5 worm cellular contexts compared by ENCODE assay signal in genomic region chrIV:16946746-16947145, ce11.
TF ChIP-seq lines count a peak whose summit lies in the region.

Y116A8C.9 (minus strand) TSS chrIV:16946800.
arf-6 (plus strand) TSS chrIV:16947120.

TF ChIP-seq in whole organism, L1 larva, 84 proteins besides CTCF, POLR2A, EP300 and RAD21 (continues in another document):
- peak; percentile 73 for TF ChIP-seq skn-1 (tag; optimal IDR thresholded peaks at IDR 0.05; lab: Kevin White, UChicago)
- peak; percentile 68 for TF ChIP-seq sox-4 (tag; optimal IDR thresholded peaks at IDR 0.05; lab: Kevin White, UChicago)
- TF ChIP-seq ztf-4 (tag; optimal IDR thresholded peaks at IDR 0.05; lab: Kevin White, UChicago), result peak; percentile 47
- peak; percentile 74 for TF ChIP-seq nhr-47 (tag; optimal IDR thresholded peaks at IDR 0.05; lab: Kevin White, UChicago)
- no peak for TF ChIP-seq nhr-28 (tag; optimal IDR thresholded peaks at IDR 0.05; lab: Kevin White, UChicago)
- peak; percentile 12 to 61 (median 44) for TF ChIP-seq dpl-1 (GFP tag; optimal IDR thresholded peaks at IDR 0.05; lab: Kevin White, UChicago)
- TF ChIP-seq unc-130 (tag; optimal IDR thresholded peaks at IDR 0.05; lab: Kevin White, UChicago), result peak; percentile 71
- TF ChIP-seq irx-1 (tag; optimal IDR thresholded peaks at IDR 0.05; lab: Kevin White, UChicago), result peak; percentile 22
- TF ChIP-seq elt-2 (tag; optimal IDR thresholded peaks at IDR 0.05; lab: Kevin White, UChicago), result peak; percentile 25
- peak; percentile 68 for TF ChIP-seq xbp-1 (tag; optimal IDR thresholded peaks at IDR 0.05; lab: Kevin White, UChicago)
- no peak for TF ChIP-seq C04F5.9 (tag; optimal IDR thresholded peaks at IDR 0.05; lab: Kevin White, UChicago)
- TF ChIP-seq fos-1 (tag; optimal IDR thresholded peaks at IDR 0.05; lab: Kevin White, UChicago), result peak; percentile 9
- TF ChIP-seq nhr-77 (tag; optimal IDR thresholded peaks at IDR 0.05; lab: Kevin White, UChicago), result peak; percentile 9
- no peak for TF ChIP-seq lin-14 (GFP tag; optimal IDR thresholded peaks at IDR 0.05; lab: Kevin White, UChicago)
- TF ChIP-seq grh-1 (GFP tag; IDR thresholded peaks at IDR 0.05; lab: Robert Waterston, UW), result peak; percentile 31; the same call in 1 of the 2 replicates
- TF ChIP-seq ztf-11 (tag; optimal IDR thresholded peaks at IDR 0.05; lab: Kevin White, UChicago), result peak; percentile 12 to 77
- TF ChIP-seq mep-1 (tag; optimal IDR thresholded peaks at IDR 0.05; lab: Kevin White, UChicago), result peak; percentile 70
- TF ChIP-seq isw-1 (GFP tag; IDR thresholded peaks at IDR 0.05; lab: Robert Waterston, UW), result peak; percentile 43

TF ChIP-seq in whole organism, L3 larva, 47 proteins besides CTCF, POLR2A, EP300 and RAD21 (continues in another document):
- TF ChIP-seq nhr-77 (tag; optimal IDR thresholded peaks at IDR 0.05; lab: Kevin White, UChicago) (no peak), nhr-43 (tag; optimal IDR thresholded peaks at IDR 0.05; lab: Kevin White, UChicago; ENCODE audit: poor library complexity, severe bottlenecking) (peak; percentile 88), ztf-11 (tag; optimal IDR thresholded peaks at IDR 0.05; lab: Kevin White, UChicago) (no peak), lin-39 (tag; optimal IDR thresholded peaks at IDR 0.05; lab: Kevin White, UChicago) (peak; percentile 11), hmg-11 (tag; optimal IDR thresholded peaks at IDR 0.05; lab: Kevin White, UChicago) (peak; percentile 94), fkh-10 (GFP tag; optimal IDR thresholded peaks at IDR 0.05; lab: Kevin White, UChicago) (no peak), elt-2 (tag; optimal IDR thresholded peaks at IDR 0.05; lab: Kevin White, UChicago) (peak; percentile 25), pha-4 (tag; optimal IDR thresholded peaks at IDR 0.05; lab: Kevin White, UChicago) (peak; percentile 60), nfya-1 (tag; optimal IDR thresholded peaks at IDR 0.05; lab: Kevin White, UChicago; ENCODE audit: insufficient read depth) (peak; percentile 43), ceh-82 (tag; optimal IDR thresholded peaks at IDR 0.05; lab: Kevin White, UChicago) (peak; percentile 13), ceh-16 (tag; optimal IDR thresholded peaks at IDR 0.05; lab: Kevin White, UChicago) (no peak), nhr-76 (tag; optimal IDR thresholded peaks at IDR 0.05; lab: Kevin White, UChicago) (no peak), snpc-4 (tag; optimal IDR thresholded peaks at IDR 0.05; lab: Kevin White, UChicago) (peak; percentile 77), ceh-28 (tag; optimal IDR thresholded peaks at IDR 0.05; lab: Kevin White, UChicago) (peak; percentile 80), ZK546.5 (tag; optimal IDR thresholded peaks at IDR 0.05; lab: Kevin White, UChicago) (no peak), unc-39 (tag; optimal IDR thresholded peaks at IDR 0.05; lab: Kevin White, UChicago) (no peak), lin-15B (tag; optimal IDR thresholded peaks at IDR 0.05; lab: Kevin White, UChicago) (peak; percentile 33), R02D3.7 (tag; optimal IDR thresholded peaks at IDR 0.05; lab: Kevin White, UChicago) (peak; percentile 20), nhr-23 (tag; optimal IDR thresholded peaks at IDR 0.05; lab: Kevin White, UChicago) (peak; percentile 66)

TF ChIP-seq in whole organism, early embryonic, 17 proteins besides CTCF, POLR2A, EP300 and RAD21:
- no peak for TF ChIP-seq ceh-13 (GFP tag; optimal IDR thresholded peaks at IDR 0.05; lab: Kevin White, UChicago)
- TF ChIP-seq ceh-36 (tag; optimal IDR thresholded peaks at IDR 0.05; lab: Kevin White, UChicago), result peak; percentile 35
- peak; percentile 77 for TF ChIP-seq scrt-1 (GFP tag; IDR thresholded peaks at IDR 0.05; lab: Robert Waterston, UW)
- TF ChIP-seq tra-4 (tag; optimal IDR thresholded peaks at IDR 0.05; lab: Kevin White, UChicago), result no peak
- peak; percentile 74 for TF ChIP-seq pes-1 (GFP tag; IDR thresholded peaks at IDR 0.05; lab: Robert Waterston, UW)
- TF ChIP-seq hmg-4 (GFP tag; optimal IDR thresholded peaks at IDR 0.05; lab: Kevin White, UChicago), result peak; percentile 6
- TF ChIP-seq hnd-1 (tag; optimal IDR thresholded peaks at IDR 0.05; lab: Kevin White, UChicago), result peak; percentile 25
- peak; percentile 85 for TF ChIP-seq F13C5.2 (tag; optimal IDR thresholded peaks at IDR 0.05; lab: Kevin White, UChicago)
- TF ChIP-seq tbx-11 (GFP tag; IDR thresholded peaks at IDR 0.05; lab: Robert Waterston, UW), result peak; percentile 53; the same call in 1 of the 2 replicates
- TF ChIP-seq B0310.2 (tag; optimal IDR thresholded peaks at IDR 0.05; lab: Kevin White, UChicago), result no peak
- no peak for TF ChIP-seq hmbx-1 (tag; optimal IDR thresholded peaks at IDR 0.05; lab: Kevin White, UChicago)
- TF ChIP-seq flt-1 (GFP tag; IDR thresholded peaks at IDR 0.05; lab: Robert Waterston, UW), result 0 out of 2 replicates have a peak, but pooled peaks have one; percentile 14
- no peak for TF ChIP-seq sea-1 (GFP tag; conservative IDR thresholded peaks at IDR 0.05; lab: Robert Waterston, UW)
- no peak for TF ChIP-seq ets-7 (tag; optimal IDR thresholded peaks at IDR 0.05; lab: Kevin White, UChicago)
- no peak; the same call in 1 of the 2 replicates for TF ChIP-seq tbx-37 (GFP tag; conservative IDR thresholded peaks at IDR 0.05; lab: Robert Waterston, UW)
- TF ChIP-seq ama-1 (optimal IDR thresholded peaks at IDR 0.05; lab: Kevin White, UChicago), result no peak
- TF ChIP-seq aly-1 (tag; optimal IDR thresholded peaks at IDR 0.05; lab: Kevin White, UChicago), result no peak

TF ChIP-seq in whole organism, midembryonic, 9 proteins besides CTCF, POLR2A, EP300 and RAD21:
- TF ChIP-seq klf-2 (GFP tag; conservative IDR thresholded peaks at IDR 0.05; lab: Robert Waterston, UW) (peak; percentile 77; the same call in 1 of the 2 replicates), T22C8.4 (GFP tag; IDR thresholded peaks at IDR 0.05; lab: Robert Waterston, UW) (peak; percentile 87), ztf-23 (GFP tag; IDR thresholded peaks at IDR 0.05; lab: Robert Waterston, UW) (peak; percentile 76), med-1 (GFP tag; optimal IDR thresholded peaks at IDR 0.05; lab: Kevin White, UChicago; ENCODE audit: insufficient read depth) (peak; percentile 84), cog-1 (tag; optimal IDR thresholded peaks at IDR 0.05; lab: Kevin White, UChicago) (peak; percentile 1), ref-1 (GFP tag; conservative IDR thresholded peaks at IDR 0.05; lab: Robert Waterston, UW) (no peak), flt-1 (GFP tag; IDR thresholded peaks at IDR 0.05; lab: Robert Waterston, UW) (peak; percentile 81), ztf-29 (GFP tag; IDR thresholded peaks at IDR 0.05; lab: Robert Waterston, UW) (no peak), tab-1 (GFP tag; IDR thresholded peaks at IDR 0.05; lab: Robert Waterston, UW) (peak; percentile 67; the same call in 1 of the 2 replicates)

TF ChIP-seq in whole organism, young adult, 124 proteins besides CTCF, POLR2A, EP300 and RAD21 (continues in another document):
- TF ChIP-seq hmg-1.2 (GFP tag; IDR thresholded peaks at IDR 0.05; lab: Robert Waterston, UW), result 0 out of 2 replicates have a peak, but pooled peaks have one; percentile 18
- peak; percentile 64 for TF ChIP-seq attf-5 (GFP tag; optimal IDR thresholded peaks at IDR 0.05; lab: Kevin White, UChicago)
- TF ChIP-seq ekl-4 (GFP tag; IDR thresholded peaks at IDR 0.05; lab: Robert Waterston, UW), result 0 out of 2 replicates have a peak, but pooled peaks have one; percentile 33
- TF ChIP-seq akir-1 (GFP tag; optimal IDR thresholded peaks at IDR 0.05; lab: Kevin White, UChicago), result no peak
- no peak for TF ChIP-seq ZK185.1 (tag; optimal IDR thresholded peaks at IDR 0.05; lab: Kevin White, UChicago; ENCODE audit: poor library complexity, severe bottlenecking)
- TF ChIP-seq ceh-27 (GFP tag; optimal IDR thresholded peaks at IDR 0.05; lab: Kevin White, UChicago), result peak; percentile 56
- peak; percentile 56 for TF ChIP-seq lin-54 (GFP tag; optimal IDR thresholded peaks at IDR 0.05; lab: Kevin White, UChicago)
- TF ChIP-seq nhr-179 (tag; optimal IDR thresholded peaks at IDR 0.05; lab: Kevin White, UChicago), result no peak
- TF ChIP-seq unc-130 (GFP tag; optimal IDR thresholded peaks at IDR 0.05; lab: Kevin White, UChicago), result peak; percentile 40
- 0 out of 2 replicates have a peak, but pooled peaks have one; percentile 55 for TF ChIP-seq madf-3 (GFP tag; IDR thresholded peaks at IDR 0.05; lab: Robert Waterston, UW)
- TF ChIP-seq K12H6.12 (tag; optimal IDR thresholded peaks at IDR 0.05; lab: Kevin White, UChicago), result peak; percentile 39
- no peak for TF ChIP-seq ceh-58 (GFP tag; IDR thresholded peaks at IDR 0.05; lab: Robert Waterston, UW)
- TF ChIP-seq cebp-2 (GFP tag; IDR thresholded peaks at IDR 0.05; lab: Robert Waterston, UW), result no peak
- TF ChIP-seq lin-40 (tag; optimal IDR thresholded peaks at IDR 0.05; lab: Kevin White, UChicago), result peak; percentile 58
- peak; percentile 77 for TF ChIP-seq snpc-4 (GFP tag; optimal IDR thresholded peaks at IDR 0.05; lab: Kevin White, UChicago)
- peak; percentile 7 to 89 (median 88) for TF ChIP-seq snpc-4 (tag; optimal IDR thresholded peaks at IDR 0.05; lab: Kevin White, UChicago)
- no peak for TF ChIP-seq nfya-2 (GFP tag; IDR thresholded peaks at IDR 0.05; lab: Robert Waterston, UW)
- no peak for TF ChIP-seq ama-1 (optimal IDR thresholded peaks at IDR 0.05; lab: Kevin White, UChicago)
- TF ChIP-seq ama-1 (GFP tag; optimal IDR thresholded peaks at IDR 0.05; lab: Kevin White, UChicago), result peak in 1 of 2 experiments; percentile 36
- TF ChIP-seq lsl-1 (GFP tag; optimal IDR thresholded peaks at IDR 0.05; lab: Kevin White, UChicago), result peak; percentile 5
- peak; percentile 56; the same call in 1 of the 2 replicates for TF ChIP-seq madf-6 (GFP tag; IDR thresholded peaks at IDR 0.05; lab: Robert Waterston, UW)
- TF ChIP-seq nhr-80 (tag; optimal IDR thresholded peaks at IDR 0.05; lab: Kevin White, UChicago), result no peak
- no peak for TF ChIP-seq B0035.1 (tag; optimal IDR thresholded peaks at IDR 0.05; lab: Kevin White, UChicago)
- TF ChIP-seq F52B5.7 (tag; optimal IDR thresholded peaks at IDR 0.05; lab: Kevin White, UChicago), result no peak
- no peak for TF ChIP-seq ccch-3 (GFP tag; optimal IDR thresholded peaks at IDR 0.05; lab: Kevin White, UChicago)
- no peak for TF ChIP-seq sdz-38 (tag; optimal IDR thresholded peaks at IDR 0.05; lab: Kevin White, UChicago)
- TF ChIP-seq T26A5.8 (tag; optimal IDR thresholded peaks at IDR 0.05; lab: Kevin White, UChicago), result no peak
- TF ChIP-seq K11D2.4 (GFP tag; IDR thresholded peaks at IDR 0.05; lab: Robert Waterston, UW), result no peak
- peak; percentile 87 for TF ChIP-seq ceh-100 (GFP tag; IDR thresholded peaks at IDR 0.05; lab: Robert Waterston, UW)
- TF ChIP-seq nfyb-1 (GFP tag; IDR thresholded peaks at IDR 0.05; lab: Robert Waterston, UW), result 0 out of 2 replicates have a peak, but pooled peaks have one; percentile 19
- no peak for TF ChIP-seq tbx-9 (tag; optimal IDR thresholded peaks at IDR 0.05; lab: Kevin White, UChicago; ENCODE audit: borderline replicate concordance)
- TF ChIP-seq Y79H2A.3 (GFP tag; conservative IDR thresholded peaks at IDR 0.05; lab: Robert Waterston, UW), result no peak
- no peak for TF ChIP-seq T07F8.4 (tag; optimal IDR thresholded peaks at IDR 0.05; lab: Kevin White, UChicago)

Comparison
In these comparisons a context has a peak if more than half of its experiments do, and no peak if none do; other contexts are left out.
1. Of the 8 proteins assayed by ChIP-seq in both whole organism, young adult and whole organism, L1 larva: peak only in whole organism, young adult: none; only in whole organism, L1 larva: dpl-1, efl-1 and nhr-90; in both: snpc-4 and unc-130; in neither: 1; mixed calls (peak in some experiments, not most) for 2.